Worm (Caenorhabditis elegans): ENCODE results near the gene M05D6.9.

DNA sequence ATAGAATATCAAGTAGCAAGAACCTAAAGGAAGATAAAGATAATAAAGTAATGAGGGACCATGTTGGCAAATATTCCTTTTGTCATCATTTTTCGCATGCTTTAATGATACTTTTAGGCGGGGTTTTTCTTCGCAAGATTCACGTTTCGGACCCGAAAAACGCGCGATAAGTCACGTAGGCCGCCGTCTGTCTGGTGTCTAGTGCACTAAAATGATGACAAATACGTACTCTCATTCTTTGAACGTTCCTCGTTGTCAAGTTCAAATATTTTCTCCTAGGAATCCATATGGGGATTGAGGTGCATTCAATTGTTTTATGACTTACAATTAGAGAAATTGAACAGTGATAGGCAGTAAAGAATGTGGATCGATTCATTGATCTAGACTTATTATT lies 10.3 kb upstream of the M05D6.9 start, which contains the start of gene taap-1:
- no peak for TF ChIP-seq aly-1 (tag; optimal IDR thresholded peaks at IDR 0.05)
- TF ChIP-seq scrt-1 (GFP tag; IDR thresholded peaks at IDR 0.05) = no peak
- TF ChIP-seq F13C5.2 (tag; optimal IDR thresholded peaks at IDR 0.05) = no peak
- no peak for TF ChIP-seq pes-1 (GFP tag; IDR thresholded peaks at IDR 0.05)
- TF ChIP-seq ama-1 (optimal IDR thresholded peaks at IDR 0.05) = no peak
- TF ChIP-seq flt-1 (GFP tag; IDR thresholded peaks at IDR 0.05) = no peak
- no peak for TF ChIP-seq hmbx-1 (tag; optimal IDR thresholded peaks at IDR 0.05)
- TF ChIP-seq tbx-37 (GFP tag; conservative IDR thresholded peaks at IDR 0.05) = no peak
- no peak for TF ChIP-seq sea-1 (GFP tag; conservative IDR thresholded peaks at IDR 0.05)
- no peak for TF ChIP-seq tbx-11 (GFP tag; IDR thresholded peaks at IDR 0.05)
- no peak for TF ChIP-seq ets-7 (tag; optimal IDR thresholded peaks at IDR 0.05)
- TF ChIP-seq hnd-1 (tag; optimal IDR thresholded peaks at IDR 0.05) = no peak
- TF ChIP-seq hmg-4 (GFP tag; optimal IDR thresholded peaks at IDR 0.05) = no peak
- no peak for TF ChIP-seq ceh-36 (tag; optimal IDR thresholded peaks at IDR 0.05)
